Fruit fly (Drosophila melanogaster) whole organism, wandering third instar larva: Measurements from ENCODE around the gene CG6409.

Experiments
- Abd-B ChIP-seq: fragments of >200 bp; optimal IDR thresholded peaks from 2 replicates; lab custom pipeline; 2017; ENCODE audit warnings: missing biosample characterization, missing genetic modification characterization
- CG32264 ChIP-seq: fragments of 200-800 bp; sonication (Bioruptor generic); optimal IDR thresholded peaks from 2 replicates; lab custom pipeline; 2016; ENCODE audit warnings: missing biosample characterization, missing genetic modification characterization
- CG9705 ChIP-seq: fragments of 200-800 bp; sonication (Bioruptor generic); optimal IDR thresholded peaks from 2 replicates; lab custom pipeline; 2018; ENCODE audit warnings: missing biosample characterization, mild to moderate bottlenecking, missing genetic modification characterization
- CrebA ChIP-seq: fragments of 200-800 bp; sonication (Bioruptor generic); optimal IDR thresholded peaks from 2 replicates; lab custom pipeline; 2016; ENCODE audit warnings: missing biosample characterization, mild to moderate bottlenecking, missing genetic modification characterization, borderline replicate concordance
- Dfd ChIP-seq: fragments of >200 bp; optimal IDR thresholded peaks from 2 replicates; lab custom pipeline; 2017; ENCODE audit warnings: missing biosample characterization, missing genetic modification characterization
- Dif ChIP-seq: fragments of 200-275, 200-300 bp; sonication (Bioruptor generic); optimal IDR thresholded peaks from 2 replicates; lab custom pipeline; 2018; ENCODE audit warnings: missing biosample characterization, missing genetic modification characterization; ENCODE audit not compliant: partially characterized antibody
- GATAd ChIP-seq: sonication (Bioruptor generic); optimal IDR thresholded peaks from 2 replicates; lab custom pipeline; 2016; ENCODE audit warnings: missing biosample characterization, missing genetic modification characterization
- HLH106 ChIP-seq: fragments of 200-800 bp; optimal IDR thresholded peaks from 3 replicates; lab custom pipeline; 2019; ENCODE audit warnings: missing biosample characterization, mild to moderate bottlenecking, missing genetic modification characterization, moderate library complexity
- Hnf4 ChIP-seq: fragments of 200-800 bp; sonication (Bioruptor generic); optimal IDR thresholded peaks from 2 replicates; lab custom pipeline; 2016; ENCODE audit warnings: missing biosample characterization, mild to moderate bottlenecking, missing genetic modification characterization
- Hr78 ChIP-seq: fragments of >200 bp; optimal IDR thresholded peaks from 2 replicates; lab custom pipeline; 2017; ENCODE audit warnings: missing biosample characterization, missing genetic modification characterization
- Hr83 ChIP-seq: fragments of 200-300 bp; sonication (Bioruptor generic); optimal IDR thresholded peaks from 2 replicates; lab custom pipeline; 2016; ENCODE audit warnings: missing biosample characterization, mild to moderate bottlenecking, missing genetic modification characterization, moderate library complexity; ENCODE audit not compliant: poor library complexity, severe bottlenecking
- Jra ChIP-seq: sonication (Bioruptor generic); optimal IDR thresholded peaks from 2 replicates; lab custom pipeline; 2016; ENCODE audit warnings: missing biosample characterization, missing genetic modification characterization
- Mio ChIP-seq: sonication (Bioruptor generic); optimal IDR thresholded peaks from 2 replicates; lab custom pipeline; 2016; ENCODE audit warnings: missing biosample characterization, missing genetic modification characterization
- Myc ChIP-seq: fragments of >200 bp; optimal IDR thresholded peaks from 2 replicates; lab custom pipeline; 2017
- N ChIP-seq: fragments of >200 bp; optimal IDR thresholded peaks from 2 replicates; lab custom pipeline; 2018; ENCODE audit warnings: missing biosample characterization, missing external identifiers, missing genetic modification characterization
- OdsH ChIP-seq: fragments of 200-800 bp; sonication (Bioruptor generic); optimal IDR thresholded peaks from 2 replicates; lab custom pipeline; 2016; ENCODE audit warnings: missing biosample characterization, mild to moderate bottlenecking, missing genetic modification characterization
- Rel ChIP-seq, 2 experiments: fragments of 200-800 bp; sonication (Bioruptor generic) in 1 of 2; optimal IDR thresholded peaks; 2 replicates in 1 of 2; 3 replicates in 1 of 2; lab custom pipeline; 2016 to 2019; ENCODE audit warnings: mild to moderate bottlenecking in 2 of 2, missing biosample characterization in 2 of 2, missing genetic modification characterization in 2 of 2, moderate library complexity in 1 of 2
- Sp1 ChIP-seq: fragments of 200-800 bp; sonication (Bioruptor generic); optimal IDR thresholded peaks from 3 replicates; lab custom pipeline; 2019; ENCODE audit warnings: missing biosample characterization, mild to moderate bottlenecking, missing genetic modification characterization, moderate library complexity
- Vsx2 ChIP-seq: fragments of 200-300, 225-300 bp; sonication (Bioruptor generic); optimal IDR thresholded peaks from 2 replicates; lab custom pipeline; 2018; ENCODE audit warnings: missing biosample characterization, missing genetic modification characterization; ENCODE audit not compliant: partially characterized antibody
- br ChIP-seq: fragments of 200-800 bp; sonication (Bioruptor generic); optimal IDR thresholded peaks from 2 replicates; lab custom pipeline; 2016; ENCODE audit warnings: missing biosample characterization, missing genetic modification characterization
- brk ChIP-seq: fragments of 200-800 bp; sonication (Bioruptor generic); optimal IDR thresholded peaks from 2 replicates; lab custom pipeline; 2016; ENCODE audit warnings: missing biosample characterization, mild to moderate bottlenecking, missing genetic modification characterization
- dl ChIP-seq, 2 experiments: fragments of 175-275, 200-275 bp in 1 of 2; fragments of 200-275 bp in 1 of 2; sonication (Bioruptor generic); optimal IDR thresholded peaks; lab custom pipeline; 2018; ENCODE audit warnings: mild to moderate bottlenecking in 2 of 2, missing biosample characterization in 2 of 2, missing genetic modification characterization in 2 of 2, moderate library complexity in 2 of 2; ENCODE audit not compliant: partially characterized antibody in 2 of 2, insufficient read depth in 1 of 2
- dmrt93B ChIP-seq: fragments of 200-800 bp; sonication (Bioruptor generic); optimal IDR thresholded peaks from 2 replicates; lab custom pipeline; 2018; ENCODE audit warnings: missing biosample characterization, mild to moderate bottlenecking, missing genetic modification characterization
- dsf ChIP-seq: sonication (Bioruptor generic); optimal IDR thresholded peaks from 2 replicates; lab custom pipeline; 2016; ENCODE audit warnings: missing biosample characterization, missing genetic modification characterization, borderline replicate concordance
- ey ChIP-seq: fragments of 200-800 bp; sonication (Bioruptor generic); optimal IDR thresholded peaks from 2 replicates; lab custom pipeline; 2016; ENCODE audit warnings: missing biosample characterization, missing genetic modification characterization
- foxo ChIP-seq, 2 experiments: fragments of 200-800 bp; sonication (Bioruptor generic); optimal IDR thresholded peaks; 2 replicates in 1 of 2; 3 replicates in 1 of 2; lab custom pipeline; 2016 to 2017; ENCODE audit warnings: missing biosample characterization in 2 of 2, missing genetic modification characterization in 2 of 2
- fru ChIP-seq: fragments of 200-800 bp; sonication (Bioruptor generic); optimal IDR thresholded peaks from 3 replicates; lab custom pipeline; 2016; ENCODE audit warnings: missing biosample characterization, mild to moderate bottlenecking, missing genetic modification characterization
- h ChIP-seq: fragments of 200-800 bp; sonication (Bioruptor generic); optimal IDR thresholded peaks from 3 replicates; lab custom pipeline; 2016; ENCODE audit warnings: missing biosample characterization, mild to moderate bottlenecking, missing genetic modification characterization
- jim ChIP-seq: fragments of 175-275, 200-325 bp; sonication (Bioruptor generic); optimal IDR thresholded peaks from 2 replicates; lab custom pipeline; 2016; ENCODE audit warnings: missing biosample characterization, mild to moderate bottlenecking, missing genetic modification characterization
- lola ChIP-seq: fragments of >200 bp; optimal IDR thresholded peaks from 2 replicates; lab custom pipeline; 2017; ENCODE audit warnings: missing biosample characterization, missing genetic modification characterization
- pan ChIP-seq: fragments of >200 bp; optimal IDR thresholded peaks from 2 replicates; lab custom pipeline; 2017
- psq ChIP-seq: fragments of 200-800 bp; sonication (Bioruptor generic); optimal IDR thresholded peaks from 3 replicates; lab custom pipeline; 2017; ENCODE audit warnings: missing biosample characterization, mild to moderate bottlenecking, missing genetic modification characterization, moderate library complexity
- rgr ChIP-seq: fragments of 200-800 bp; sonication (Bioruptor generic); optimal IDR thresholded peaks from 3 replicates; lab custom pipeline; 2016; ENCODE audit warnings: missing biosample characterization, mild to moderate bottlenecking, missing genetic modification characterization
- sage ChIP-seq: fragments of 200-800 bp; sonication (Bioruptor generic); optimal IDR thresholded peaks from 2 replicates; lab custom pipeline; 2016; ENCODE audit warnings: missing biosample characterization, mild to moderate bottlenecking, missing genetic modification characterization
- sv ChIP-seq: fragments of 200-800 bp; sonication (Bioruptor generic); optimal IDR thresholded peaks from 3 replicates; lab custom pipeline; 2016; ENCODE audit warnings: missing biosample characterization, missing genetic modification characterization
- tai ChIP-seq: sonication (Bioruptor generic); optimal IDR thresholded peaks from 2 replicates; lab custom pipeline; 2016; ENCODE audit warnings: missing biosample characterization, missing genetic modification characterization
- usp ChIP-seq: fragments of >200 bp; optimal IDR thresholded peaks from 2 replicates; lab custom pipeline; 2017; ENCODE audit warnings: missing biosample characterization, missing genetic modification characterization
- woc ChIP-seq: sonication (Bioruptor generic); optimal IDR thresholded peaks from 2 replicates; lab custom pipeline; 2016; ENCODE audit warnings: missing biosample characterization, mild to moderate bottlenecking, missing genetic modification characterization

Gene CG6409

dm6 chr3L:10854026-10854425, 28.2 kb downstream of the CG6409 start:
- TF ChIP-seq Dfd (peak; percentile 83), sv (no peak)

- TF ChIP-seq CrebA: no peak
- TF ChIP-seq Abd-B (GFP tag; lab: Kevin White, UChicago): no peak
- no peak for TF ChIP-seq Mio
- no peak for TF ChIP-seq lola (GFP tag; lab: Kevin White, UChicago)
- no peak for TF ChIP-seq Jra (GFP tag; lab: Kevin White, UChicago)
- no peak for TF ChIP-seq sv
- TF ChIP-seq usp: no peak
- TF ChIP-seq h (GFP tag; lab: Kevin White, UChicago): no peak
- TF ChIP-seq brk (GFP tag; lab: Kevin White, UChicago): no peak
- no peak for TF ChIP-seq Hr83 (GFP tag; lab: Kevin White, UChicago)
- TF ChIP-seq woc (GFP tag; lab: Kevin White, UChicago): no peak
- no peak for TF ChIP-seq GATAd (GFP tag; lab: Kevin White, UChicago)
- no peak for TF ChIP-seq dl (GFP tag; optimal IDR thresholded peaks at IDR 0.05; lab: Kevin White, UChicago; ENCODE audit: insufficient read depth in 1 of 2, partially characterized antibody in 2 of 2)
- no peak for TF ChIP-seq dmrt93B (GFP tag; lab: Kevin White, UChicago)
- no peak for TF ChIP-seq N
- TF ChIP-seq dsf (GFP tag; lab: Kevin White, UChicago): no peak
- TF ChIP-seq pan: no peak
- TF ChIP-seq ey: no peak
- TF ChIP-seq HLH106: no peak
- TF ChIP-seq, all 38 proteins: peak for 0
Measured at dm6 chr3L:10853618-10854017, 28.6 kb downstream of the CG6409 start.

DNA sequence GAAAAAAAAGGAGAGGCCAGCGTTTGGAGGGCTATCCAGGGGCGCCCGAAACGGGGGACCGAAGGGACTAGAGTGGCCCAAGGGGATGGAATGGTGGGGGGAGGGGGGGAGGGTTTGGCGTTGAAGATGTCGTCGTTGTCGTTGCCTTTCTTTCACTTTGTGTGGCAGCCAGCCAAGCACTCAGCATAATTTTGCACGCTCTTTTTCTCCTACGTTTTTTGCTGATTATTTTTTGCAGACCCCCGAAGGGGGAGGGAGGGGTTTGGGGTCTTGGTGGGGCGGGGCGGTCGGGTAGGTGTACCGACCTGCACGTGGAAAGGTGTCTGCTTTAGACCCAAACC, 29.1 kb downstream of the CG6409 start:
- TF ChIP-seq ey (no peak), HLH106 (no peak), Mio (no peak), CrebA (no peak), psq (GFP tag; lab: Kevin White, UChicago) (peak; percentile 75), jim (GFP tag; lab: Kevin White, UChicago) (no peak), lola (GFP tag; lab: Kevin White, UChicago) (no peak), Dfd (peak; percentile 79), Sp1 (peak; percentile 23), CG32264 (GFP tag; lab: Kevin White, UChicago) (no peak), usp (no peak)
- TF ChIP-seq, all 38 proteins: peak for 3

DNA sequence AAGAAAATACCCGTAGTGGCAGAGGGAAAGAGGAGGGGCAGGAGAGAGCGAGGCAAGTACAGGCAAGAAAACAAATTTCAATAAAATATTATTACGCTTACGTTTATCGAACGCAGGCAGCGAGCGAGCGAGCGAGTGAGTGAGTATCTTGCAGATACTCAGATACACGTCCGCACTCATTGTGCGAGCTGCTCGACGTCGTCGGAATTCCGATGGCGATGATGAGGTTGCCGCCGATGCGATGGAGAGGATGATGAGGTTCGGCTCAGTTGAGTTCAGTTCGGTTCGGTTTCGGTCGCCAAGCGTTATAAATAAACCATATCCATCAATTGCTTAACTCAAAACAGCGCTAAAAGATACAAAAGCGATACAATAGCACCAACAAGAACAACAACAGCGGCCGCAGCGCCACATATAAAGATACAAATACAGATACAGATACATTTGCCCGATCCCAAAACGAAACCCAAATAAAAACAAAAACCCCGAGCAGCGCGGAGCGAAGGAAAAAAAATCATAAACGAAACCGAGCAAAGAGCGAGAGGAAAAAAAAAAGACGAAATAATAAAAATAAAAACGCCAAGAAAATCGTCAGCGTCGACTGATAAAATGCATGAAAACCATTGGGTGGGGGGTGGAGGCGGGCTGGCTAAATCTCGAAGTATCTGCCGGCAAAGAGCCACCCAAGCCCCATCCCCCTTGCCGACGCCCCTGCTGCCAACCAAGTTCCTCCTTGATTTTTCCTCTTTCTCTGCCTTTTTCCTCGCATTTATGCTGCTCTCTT, 29.6 kb downstream of the CG6409 start:
- TF ChIP-seq CG32264 (GFP tag; lab: Kevin White, UChicago) (peak; percentile 75), dmrt93B (GFP tag; lab: Kevin White, UChicago) (peak; percentile 14), N (no peak), Vsx2 (GFP tag; lab: Kevin White, UChicago) (peak; percentile 49), woc (GFP tag; lab: Kevin White, UChicago) (peak; percentile 8), foxo (GFP tag; optimal IDR thresholded peaks at IDR 0.05; lab: Kevin White, UChicago) (peak; percentile 51 to 85), sage (GFP tag; lab: Kevin White, UChicago) (peak; percentile 74), Hr83 (GFP tag; lab: Kevin White, UChicago) (peak; percentile 81), rgr (peak; percentile 21), dl (GFP tag; optimal IDR thresholded peaks at IDR 0.05; lab: Kevin White, UChicago; ENCODE audit: insufficient read depth in 1 of 2, partially characterized antibody in 2 of 2) (peak in 1 of 2 experiments; percentile 45), Rel (GFP tag; optimal IDR thresholded peaks at IDR 0.05; lab: Kevin White, UChicago) (peak; percentile 93), Rel (tag; optimal IDR thresholded peaks at IDR 0.05; lab: Kevin White, UChicago) (peak; percentile 58), Myc (lab: Kevin White, UChicago) (no peak), usp (no peak), Dfd (no peak), Sp1 (peak; percentile 91), brk (GFP tag; lab: Kevin White, UChicago) (peak; percentile 33), br (peak; percentile 72), CG9705 (GFP tag; lab: Kevin White, UChicago) (peak; percentile 4), ey (peak; percentile 36), pan (no peak), lola (GFP tag; lab: Kevin White, UChicago) (no peak), Dif (GFP tag; lab: Kevin White, UChicago) (peak; percentile 75), fru (peak; percentile 78), HLH106 (peak; percentile 11), Hr78 (GFP tag; lab: Kevin White, UChicago) (no peak), OdsH (GFP tag; lab: Kevin White, UChicago) (peak; percentile 58), jim (GFP tag; lab: Kevin White, UChicago) (peak; percentile 72), dsf (GFP tag; lab: Kevin White, UChicago) (no peak), Hnf4 (peak; percentile 46), h (GFP tag; lab: Kevin White, UChicago) (no peak), Mio (no peak), Jra (GFP tag; lab: Kevin White, UChicago) (peak; percentile 24), sv (no peak), psq (GFP tag; lab: Kevin White, UChicago) (peak; percentile 90), GATAd (GFP tag; lab: Kevin White, UChicago) (no peak), Abd-B (GFP tag; lab: Kevin White, UChicago) (no peak), tai (GFP tag; lab: Kevin White, UChicago) (no peak), CrebA (peak; percentile 93)
